Fruit fly (Drosophila melanogaster) whole organism, embryonic: ENCODE measurements around the gene CG43367.

Experiments used
- Ada2b ChIP-seq: fragments of 200-800 bp; sonication (Bioruptor generic); IDR thresholded peaks from 2 replicates; pipeline ENCODE4 v1.3.6; 2022; ENCODE audit warnings: missing biosample characterization, missing genetic modification characterization
- Adf1 ChIP-seq: fragments of 200-800 bp; sonication (Bioruptor generic); IDR thresholded peaks from 2 replicates; pipeline ENCODE4 v1.3.6; 2022; ENCODE audit warnings: missing biosample characterization, missing genetic modification characterization
- Atf6 ChIP-seq: fragments of 200-800 bp; sonication (Bioruptor generic); IDR thresholded peaks from 2 replicates; pipeline ENCODE4 v1.3.6; 2022; ENCODE audit warnings: missing biosample characterization, missing genetic modification characterization
- B-H2 ChIP-seq: fragments of 200-800 bp; sonication (Bioruptor generic); optimal IDR thresholded peaks from 2 replicates; lab custom pipeline; 2018; ENCODE audit warnings: missing biosample characterization, mild to moderate bottlenecking, missing genetic modification characterization
- CG10431 ChIP-seq: fragments of 200-800 bp; sonication (Bioruptor generic); optimal IDR thresholded peaks from 3 replicates; lab custom pipeline; 2018; ENCODE audit warnings: missing biosample characterization, mild to moderate bottlenecking, missing genetic modification characterization
- CG10462 ChIP-seq: fragments of 200-800 bp; sonication (Bioruptor generic); optimal IDR thresholded peaks from 2 replicates; lab custom pipeline; 2016; ENCODE audit warnings: missing biosample characterization, missing genetic modification characterization
- CG11085 ChIP-seq: fragments of 200-800 bp; sonication (Bioruptor generic); IDR thresholded peaks from 2 replicates; pipeline ENCODE4 v1.3.6; 2022; ENCODE audit warnings: missing biosample characterization, missing genetic modification characterization
- CG11560 ChIP-seq: fragments of 200-800 bp; sonication (Bioruptor generic); IDR thresholded peaks from 3 replicates; pipeline ENCODE4 v1.3.6; 2022; ENCODE audit warnings: missing biosample characterization, missing genetic modification characterization
- CG13287 ChIP-seq: fragments of 200-800 bp; sonication (Bioruptor generic); IDR thresholded peaks from 2 replicates; pipeline ENCODE4 v1.3.6; 2022; ENCODE audit warnings: missing biosample characterization, missing genetic modification characterization; ENCODE audit not compliant: partially characterized antibody
- CG14014 ChIP-seq: fragments of 200-800 bp; sonication (Bioruptor generic); IDR thresholded peaks from 2 replicates; pipeline ENCODE4 v1.3.6; 2022; ENCODE audit warnings: missing biosample characterization, missing genetic modification characterization
- CG1792 ChIP-seq: fragments of 200-800 bp; sonication (Bioruptor generic); optimal IDR thresholded peaks from 2 replicates; lab custom pipeline; 2016; ENCODE audit warnings: missing biosample characterization, missing genetic modification characterization
- CG2875 ChIP-seq: fragments of 200-800 bp; sonication (Bioruptor generic); optimal IDR thresholded peaks from 2 replicates; lab custom pipeline; 2017; ENCODE audit warnings: missing biosample characterization, mild to moderate bottlenecking, missing genetic modification characterization, missing genetic modification reagents
- CG31224 ChIP-seq: fragments of 200-800 bp; sonication (Bioruptor generic); IDR thresholded peaks from 2 replicates; pipeline ENCODE4 v1.3.6; 2022; ENCODE audit warnings: missing biosample characterization, missing genetic modification characterization
- CG3163 ChIP-seq: fragments of 200-800 bp; sonication (Bioruptor generic); optimal IDR thresholded peaks from 3 replicates; lab custom pipeline; 2016; ENCODE audit warnings: missing biosample characterization, missing genetic modification characterization
- CG32767 ChIP-seq: fragments of 200-800 bp; sonication (Bioruptor generic); IDR thresholded peaks from 2 replicates; pipeline ENCODE4 v1.3.6; 2022; ENCODE audit warnings: missing biosample characterization, missing genetic modification characterization
- CG33557 ChIP-seq: fragments of 200-800 bp; sonication (Bioruptor generic); optimal IDR thresholded peaks from 2 replicates; lab custom pipeline; 2019; ENCODE audit warnings: missing biosample characterization, mild to moderate bottlenecking, missing genetic modification characterization, moderate library complexity
- CG34224 ChIP-seq: fragments of 200-800 bp; sonication (Bioruptor generic); IDR thresholded peaks from 3 replicates; pipeline ENCODE4 v1.3.6; 2022; ENCODE audit warnings: missing biosample characterization, missing genetic modification characterization; ENCODE audit not compliant: partially characterized antibody
- CG42726 ChIP-seq: fragments of 200-800 bp; sonication (Bioruptor generic); IDR thresholded peaks from 2 replicates; pipeline ENCODE4 v1.3.6; 2022; ENCODE audit warnings: missing biosample characterization, missing genetic modification characterization; ENCODE audit not compliant: partially characterized antibody
- CG4360 ChIP-seq: fragments of 200-800 bp; sonication (Bioruptor generic); IDR thresholded peaks from 2 replicates; pipeline ENCODE4 v1.3.6; 2022; ENCODE audit warnings: missing biosample characterization, missing genetic modification characterization
- CG4730 ChIP-seq: fragments of 200-800 bp; sonication (Bioruptor generic); IDR thresholded peaks from 2 replicates; pipeline ENCODE4 v1.3.6; 2022; ENCODE audit warnings: missing biosample characterization, missing genetic modification characterization
- CG5953 ChIP-seq: fragments of 200-800 bp; sonication (Bioruptor generic); IDR thresholded peaks from 2 replicates; pipeline ENCODE4 v1.3.6; 2022; ENCODE audit warnings: missing biosample characterization, missing genetic modification characterization
- CG7372 ChIP-seq: fragments of 200-800 bp; sonication (Bioruptor generic); IDR thresholded peaks from 2 replicates; pipeline ENCODE4 v1.3.6; 2022; ENCODE audit warnings: missing biosample characterization, missing genetic modification characterization
- CG9727 ChIP-seq: fragments of 200-800 bp; sonication (Bioruptor generic); optimal IDR thresholded peaks from 3 replicates; lab custom pipeline; 2017; ENCODE audit warnings: missing biosample characterization, mild to moderate bottlenecking, missing genetic modification characterization
- CG9876 ChIP-seq: fragments of 200-800 bp; sonication (Bioruptor generic); optimal IDR thresholded peaks from 2 replicates; lab custom pipeline; 2016; ENCODE audit warnings: missing biosample characterization, missing genetic modification characterization
- CkIIα-i1 ChIP-seq: fragments of 200-800 bp; sonication (Bioruptor generic); IDR thresholded peaks from 2 replicates; pipeline ENCODE4 v1.3.6; 2022; ENCODE audit warnings: missing biosample characterization, missing genetic modification characterization
- Doc2 ChIP-seq: fragments of 200-800 bp; sonication (Bioruptor generic); IDR thresholded peaks from 2 replicates; pipeline ENCODE4 v1.3.6; 2022; ENCODE audit warnings: missing biosample characterization, missing genetic modification characterization
- Dref ChIP-seq: fragments of 200-800 bp; sonication (Bioruptor generic); IDR thresholded peaks from 2 replicates; pipeline ENCODE4 v1.3.6; 2022; ENCODE audit warnings: missing biosample characterization, missing genetic modification characterization
- Ets65A ChIP-seq: fragments of 200-800 bp; sonication (Bioruptor generic); peaks from one replicate; lab custom pipeline; 2016; ENCODE audit warnings: missing biosample characterization, missing genetic modification characterization
- Lhr ChIP-seq: fragments of 200-800 bp; sonication (Bioruptor generic); optimal IDR thresholded peaks from 3 replicates; lab custom pipeline; 2017; ENCODE audit warnings: mild to moderate bottlenecking, missing biosample characterization, missing genetic modification reagents, missing genetic modification characterization
- NC2β ChIP-seq: fragments of 200-800 bp; sonication (Bioruptor generic); optimal IDR thresholded peaks from 2 replicates; lab custom pipeline; 2016; ENCODE audit warnings: missing biosample characterization, missing genetic modification characterization
- NFAT ChIP-seq: fragments of 200-800 bp; sonication (Bioruptor generic); IDR thresholded peaks from 2 replicates; pipeline ENCODE4 v1.3.6; 2022; ENCODE audit warnings: missing biosample characterization, missing genetic modification characterization
- Nf-YB ChIP-seq: fragments of 200-800 bp; sonication (Bioruptor generic); optimal IDR thresholded peaks from 3 replicates; lab custom pipeline; 2019; ENCODE audit warnings: missing biosample characterization, mild to moderate bottlenecking, missing genetic modification characterization, moderate library complexity
- Nf-YC ChIP-seq: fragments of 200-800 bp; optimal IDR thresholded peaks from 3 replicates; lab custom pipeline; 2019; ENCODE audit warnings: missing biosample characterization, mild to moderate bottlenecking, missing genetic modification characterization, moderate library complexity
- ara ChIP-seq: fragments of 200-800 bp; sonication (Bioruptor generic); IDR thresholded peaks from 2 replicates; pipeline ENCODE4 v1.3.6; 2022; ENCODE audit warnings: missing biosample characterization, missing genetic modification characterization
- bab2 ChIP-seq: fragments of 200-800 bp; sonication (Bioruptor generic); optimal IDR thresholded peaks from 2 replicates; lab custom pipeline; 2016; ENCODE audit warnings: missing biosample characterization, missing genetic modification characterization
- crc ChIP-seq: fragments of 200-800 bp; sonication (Bioruptor generic); optimal IDR thresholded peaks from 2 replicates; lab custom pipeline; 2016; ENCODE audit warnings: missing biosample characterization, missing genetic modification characterization
- exex ChIP-seq: fragments of 200-800 bp; sonication (Bioruptor generic); optimal IDR thresholded peaks from 4 replicates; lab custom pipeline; 2018; ENCODE audit warnings: missing biosample characterization, mild to moderate bottlenecking, missing genetic modification characterization, moderate library complexity
- fd64A ChIP-seq: fragments of 200-800 bp; sonication (Bioruptor generic); optimal IDR thresholded peaks from 3 replicates; lab custom pipeline; 2018; ENCODE audit warnings: missing biosample characterization, mild to moderate bottlenecking, missing genetic modification characterization
- gcm ChIP-seq: fragments of 200-800 bp; sonication (Bioruptor generic); optimal IDR thresholded peaks from 2 replicates; lab custom pipeline; 2019; ENCODE audit warnings: missing biosample characterization, mild to moderate bottlenecking, missing genetic modification characterization, moderate library complexity
- hkb ChIP-seq, 2 experiments: fragments of 200-800 bp in 1 of 2; fragments of >200 bp in 1 of 2; sonication (Bioruptor generic) in 1 of 2; IDR thresholded peaks in 1 of 2; optimal IDR thresholded peaks in 1 of 2; 2 replicates each; pipeline versions ENCODE4 v1.3.6 to Lab custom; 2017 to 2022; ENCODE audit warnings: missing biosample characterization in 1 of 2, missing genetic modification characterization in 1 of 2
- ind ChIP-seq: fragments of 200-800 bp; sonication (Bioruptor generic); optimal IDR thresholded peaks from 3 replicates; lab custom pipeline; 2016; ENCODE audit warnings: missing biosample characterization, missing genetic modification characterization
- jing ChIP-seq: fragments of 200-800 bp; sonication (Bioruptor generic); optimal IDR thresholded peaks from 2 replicates; lab custom pipeline; 2018; ENCODE audit warnings: missing biosample characterization, mild to moderate bottlenecking, missing genetic modification characterization
- jumu ChIP-seq: fragments of 200-800 bp; sonication (Bioruptor generic); optimal IDR thresholded peaks from 3 replicates; lab custom pipeline; 2016; ENCODE audit warnings: missing biosample characterization, missing genetic modification characterization
- kni ChIP-seq: fragments of 200-800 bp; sonication (Bioruptor generic); optimal IDR thresholded peaks from 3 replicates; lab custom pipeline; 2017; ENCODE audit warnings: mild to moderate bottlenecking, missing biosample characterization, missing genetic modification reagents, missing genetic modification characterization
- lmd ChIP-seq: fragments of 200-800 bp; sonication (Bioruptor generic); IDR thresholded peaks from 2 replicates; pipeline ENCODE4 v1.3.6; 2022; ENCODE audit warnings: missing biosample characterization, missing genetic modification characterization
- odd ChIP-seq: fragments of 200-800 bp; sonication (Bioruptor generic); optimal IDR thresholded peaks from 2 replicates; lab custom pipeline; 2017; ENCODE audit warnings: missing biosample characterization, mild to moderate bottlenecking, missing genetic modification characterization
- scrt ChIP-seq: fragments of 200-800 bp; sonication (Bioruptor generic); optimal IDR thresholded peaks from 2 replicates; lab custom pipeline; 2018; ENCODE audit warnings: missing biosample characterization, mild to moderate bottlenecking, missing genetic modification characterization, moderate library complexity
- tio ChIP-seq: fragments of 200-800 bp; sonication (Bioruptor generic); optimal IDR thresholded peaks from 2 replicates; lab custom pipeline; 2017; ENCODE audit warnings: missing biosample characterization, missing genetic modification characterization, inconsistent platforms
- z ChIP-seq: fragments of 200-800 bp; sonication (Bioruptor generic); IDR thresholded peaks from 3 replicates; pipeline ENCODE4 v1.3.6; 2022; ENCODE audit warnings: missing biosample characterization, missing genetic modification characterization
- zfh2 ChIP-seq: fragments of 200-800 bp; sonication (Bioruptor generic); optimal IDR thresholded peaks from 2 replicates; lab custom pipeline; 2016; ENCODE audit warnings: missing biosample characterization, missing genetic modification characterization

Gene CG43367

dm6 chr3L:4228187-4228836 lies 34.5 kb downstream of the CG43367 start (continued):
- TF ChIP-seq CG10462 (GFP tag; lab: Kevin White, UChicago) (peak; percentile 92), CG2875 (GFP tag; lab: Kevin White, UChicago) (peak; percentile 98), crc (GFP tag; lab: Kevin White, UChicago) (peak; percentile 81), CG42726 (no peak), CG9727 (peak; percentile 97), ind (GFP tag; lab: Kevin White, UChicago) (peak; percentile 93), CG14014 (GFP tag; lab: Robert Waterston, UW) (peak; percentile 95), CG34224 (GFP tag; lab: Robert Waterston, UW) (no peak), NC2β (peak; percentile 93), gcm (GFP tag; lab: Kevin White, UChicago) (peak; percentile 96), Nf-YC (tag; lab: Kevin White, UChicago) (peak; percentile 85), Ada2b (GFP tag; lab: Robert Waterston, UW) (peak; percentile 97), zfh2 (GFP tag; lab: Kevin White, UChicago) (peak; percentile 20), exex (tag; lab: Kevin White, UChicago) (peak; percentile 51), CG3163 (peak; percentile 83), CG5953 (GFP tag; lab: Robert Waterston, UW) (peak; percentile 96), Doc2 (GFP tag; lab: Robert Waterston, UW) (peak; percentile 73; the same call in 1 of the 2 replicates), Atf6 (GFP tag; lab: Robert Waterston, UW) (peak; percentile 91), CkIIα-i1 (peak; percentile 80; the same call in 1 of the 2 replicates), fd64A (GFP tag; lab: Kevin White, UChicago) (peak; percentile 96), B-H2 (GFP tag; lab: Kevin White, UChicago) (peak; percentile 77), CG9876 (peak; percentile 85), CG11560 (tag; lab: Robert Waterston, UW) (peak; percentile 80), ara (GFP tag; lab: Robert Waterston, UW) (peak; percentile 98), CG32767 (GFP tag; lab: Robert Waterston, UW) (peak; percentile 95), CG7372 (GFP tag; lab: Robert Waterston, UW) (peak; percentile 92), CG13287 (no peak), CG11085 (GFP tag; lab: Robert Waterston, UW) (peak; percentile 77), jing (GFP tag; lab: Kevin White, UChicago) (peak; percentile 97), Lhr (peak; percentile 96), odd (GFP tag; lab: Kevin White, UChicago) (peak; percentile 95), tio (GFP tag; lab: Kevin White, UChicago) (peak; percentile 84), Ets65A (GFP tag; lab: Kevin White, UChicago) (peak; percentile 99), CG33557 (GFP tag; lab: Kevin White, UChicago) (peak; percentile 95), lmd (GFP tag; lab: Robert Waterston, UW) (peak; percentile 97), NFAT (GFP tag; lab: Robert Waterston, UW) (peak; percentile 81), kni (GFP tag; lab: Kevin White, UChicago) (peak; percentile 96), hkb (optimal IDR thresholded peaks at IDR 0.05; lab: Kevin White, UChicago) (no peak), hkb (GFP tag; IDR thresholded peaks at IDR 0.05; lab: Robert Waterston, UW) (peak; percentile 98), CG4360 (GFP tag; lab: Robert Waterston, UW) (peak; percentile 86), CG31224 (GFP tag; lab: Robert Waterston, UW) (peak; percentile 82), bab2 (peak; percentile 94), Adf1 (peak; percentile 52), scrt (peak; percentile 85), CG10431 (GFP tag; lab: Kevin White, UChicago) (peak; percentile 92), jumu (GFP tag; lab: Kevin White, UChicago) (peak; percentile 97), CG1792 (GFP tag; lab: Kevin White, UChicago) (peak; percentile 92), CG4730 (GFP tag; lab: Robert Waterston, UW) (peak; percentile 93), z (peak; percentile 73), Dref (GFP tag; lab: Robert Waterston, UW) (no peak), Nf-YB (peak; percentile 85)
